Fruit fly (Drosophila melanogaster): ENCODE data around the gene CG42590.

The CG42590 gene

dm6 chr3L:8115864-8116528 lies 46.9 kb upstream of the CG42590 start, which contains the start of the genes Arp3 and msk (continued):
- TF ChIP-seq otp (GFP tag; IDR thresholded peaks at IDR 0.05) (0 out of 3 replicates have a peak, but pooled peaks have one; percentile 19), CG6791 (GFP tag; IDR thresholded peaks at IDR 0.05; ENCODE audit: partially characterized antibody) (peak; percentile 55; the same call in 1 of the 3 replicates), CG17385 (GFP tag; optimal IDR thresholded peaks at IDR 0.05) (peak; percentile 99), Rfx (GFP tag; IDR thresholded peaks at IDR 0.05) (peak; percentile 86), eve (GFP tag; optimal IDR thresholded peaks at IDR 0.05) (peak in 1 of 2 experiments; percentile 68), ranshi (GFP tag; IDR thresholded peaks at IDR 0.05) (peak; percentile 77), CG3726 (GFP tag; IDR thresholded peaks at IDR 0.05) (no peak), CG33213 (GFP tag; optimal IDR thresholded peaks at IDR 0.05) (peak; percentile 85), Kr (GFP tag; optimal IDR thresholded peaks at IDR 0.05) (no peak), CTCF (GFP tag; optimal IDR thresholded peaks at IDR 0.05) (peak; percentile 32), CG31224 (GFP tag; IDR thresholded peaks at IDR 0.05) (peak; percentile 58; the same call in 1 of the 2 replicates), CG8281 (tag; optimal IDR thresholded peaks at IDR 0.05) (peak; percentile 37), hbn (GFP tag; IDR thresholded peaks at IDR 0.05; ENCODE audit: partially characterized antibody) (no peak), kay (GFP tag; optimal IDR thresholded peaks at IDR 0.05) (peak; percentile 98), CG12391 (tag; optimal IDR thresholded peaks at IDR 0.05) (peak; percentile 80), CG11398 (GFP tag; optimal IDR thresholded peaks at IDR 0.05) (peak; percentile 67), slp2 (GFP tag; optimal IDR thresholded peaks at IDR 0.05) (peak; percentile 81), CG3065 (GFP tag; optimal IDR thresholded peaks at IDR 0.05) (peak; percentile 77), ash1 (GFP tag; optimal IDR thresholded peaks at IDR 0.05) (peak; percentile 34)

- peak; percentile 78 for TF ChIP-seq dm (GFP tag; optimal IDR thresholded peaks at IDR 0.05)
- TF ChIP-seq CoRest (tag; optimal IDR thresholded peaks at IDR 0.05): no peak
- no peak for TF ChIP-seq Neu2 (GFP tag; optimal IDR thresholded peaks at IDR 0.05; ENCODE audit: borderline replicate concordance)
- TF ChIP-seq ken (GFP tag; IDR thresholded peaks at IDR 0.05): 0 out of 3 replicates have a peak, but pooled peaks have one; percentile 37
- TF ChIP-seq chn (GFP tag; optimal IDR thresholded peaks at IDR 0.05): no peak
- TF ChIP-seq NFAT (GFP tag; IDR thresholded peaks at IDR 0.05): peak; percentile 65; the same call in 1 of the 2 replicates
- no peak for TF ChIP-seq CG42726 (GFP tag; IDR thresholded peaks at IDR 0.05; ENCODE audit: partially characterized antibody)
- no peak for TF ChIP-seq CG13424 (tag; optimal IDR thresholded peaks at IDR 0.05)
- no peak for TF ChIP-seq ewg (GFP tag; optimal IDR thresholded peaks at IDR 0.05)
- TF ChIP-seq Sry-δ (GFP tag; optimal IDR thresholded peaks at IDR 0.05): peak; percentile 33
- TF ChIP-seq repo (GFP tag; optimal IDR thresholded peaks at IDR 0.05): no peak
- peak; percentile 50 for TF ChIP-seq CG12659 (GFP tag; optimal IDR thresholded peaks at IDR 0.05)
- no peak for TF ChIP-seq CG18619 (GFP tag; optimal IDR thresholded peaks at IDR 0.05)
- peak; percentile 5 for TF ChIP-seq bab2 (GFP tag; optimal IDR thresholded peaks at IDR 0.05)
- TF ChIP-seq CG4730 (GFP tag; IDR thresholded peaks at IDR 0.05): no peak
- TF ChIP-seq da (GFP tag; optimal IDR thresholded peaks at IDR 0.05): peak; percentile 57
- no peak for TF ChIP-seq yki (optimal IDR thresholded peaks at IDR 0.05)
- 0 out of 2 replicates have a peak, but pooled peaks have one; percentile 9 for TF ChIP-seq Rx (GFP tag; IDR thresholded peaks at IDR 0.05)
- TF ChIP-seq Stat92E (GFP tag; optimal IDR thresholded peaks at IDR 0.05): no peak
- TF ChIP-seq CG8944 (GFP tag; optimal IDR thresholded peaks at IDR 0.05): peak; percentile 17
- no peak for TF ChIP-seq Elba2 (GFP tag; optimal IDR thresholded peaks at IDR 0.05)
- TF ChIP-seq bsh (GFP tag; optimal IDR thresholded peaks at IDR 0.05): no peak
- TF ChIP-seq Hr39 (optimal IDR thresholded peaks at IDR 0.05): no peak
- peak; percentile 58 for TF ChIP-seq CG13624 (GFP tag; optimal IDR thresholded peaks at IDR 0.05)
- TF ChIP-seq gt (GFP tag; IDR thresholded peaks at IDR 0.05): no peak
- 0 out of 2 replicates have a peak, but pooled peaks have one; percentile 18 for TF ChIP-seq gsb (GFP tag; IDR thresholded peaks at IDR 0.05)
- TF ChIP-seq Med (GFP tag): peak; percentile 89
- TF ChIP-seq Xbp1 (GFP tag; optimal IDR thresholded peaks at IDR 0.05): peak; percentile 35
- TF ChIP-seq fru (optimal IDR thresholded peaks at IDR 0.05): no peak
- TF ChIP-seq sim (GFP tag; IDR thresholded peaks at IDR 0.05): no peak
- TF ChIP-seq Doc3 (GFP tag; IDR thresholded peaks at IDR 0.05; ENCODE audit: partially characterized antibody): no peak
- peak; percentile 43; the same call in 1 of the 3 replicates for TF ChIP-seq row (GFP tag; IDR thresholded peaks at IDR 0.05)
These were observed 41.1 kb upstream of the CG42590 start, which contains the start of gene Nulp1 for dm6 chr3L:8110171-8110570. Nulp1 (plus strand) TSS chr3L:8110368.

Data from whole organism, embryonic.